Fruit fly (Drosophila melanogaster) whole organism, embryonic: ENCODE measurements around the gene sky.

ENCODE experiments used
- CG11247 ChIP-seq: fragments of 200-800 bp; sonication (Bioruptor generic); IDR thresholded peaks from 2 replicates; pipeline ENCODE4 v1.3.6; 2022; ENCODE audit warnings: missing biosample characterization, missing genetic modification characterization
- CG11398 ChIP-seq: fragments of 200-800 bp; sonication (Bioruptor generic); optimal IDR thresholded peaks from 2 replicates; lab custom pipeline; 2016; ENCODE audit warnings: missing biosample characterization, missing genetic modification characterization
- CG11504 ChIP-seq: fragments of 200-800 bp; sonication (Bioruptor generic); optimal IDR thresholded peaks from 3 replicates; lab custom pipeline; 2019; ENCODE audit warnings: missing biosample characterization, mild to moderate bottlenecking, missing genetic modification characterization, moderate library complexity
- CG12219 ChIP-seq: fragments of 200-800 bp; sonication (Bioruptor generic); optimal IDR thresholded peaks from 3 replicates; lab custom pipeline; 2018; ENCODE audit warnings: missing biosample characterization, mild to moderate bottlenecking, missing genetic modification characterization
- CG12236 ChIP-seq: fragments of 200-800 bp; sonication (Bioruptor generic); optimal IDR thresholded peaks from 2 replicates; lab custom pipeline; 2016; ENCODE audit warnings: missing biosample characterization, missing genetic modification characterization
- CG14441 ChIP-seq: fragments of 200-800 bp; sonication (Bioruptor generic); IDR thresholded peaks from 2 replicates; pipeline ENCODE4 v1.3.6; 2022; ENCODE audit warnings: missing biosample characterization, missing genetic modification characterization
- CG15601 ChIP-seq: fragments of 200-800 bp; sonication (Bioruptor generic); optimal IDR thresholded peaks from 3 replicates; lab custom pipeline; 2019; ENCODE audit warnings: missing biosample characterization, mild to moderate bottlenecking, missing genetic modification characterization, moderate library complexity
- CG17385 ChIP-seq: fragments of 200-800 bp; sonication (Bioruptor generic); optimal IDR thresholded peaks from 3 replicates; lab custom pipeline; 2018; ENCODE audit warnings: missing biosample characterization, mild to moderate bottlenecking, missing genetic modification characterization
- CG17802 ChIP-seq: fragments of 200-800 bp; sonication (Bioruptor generic); optimal IDR thresholded peaks from 2 replicates; lab custom pipeline; 2018; ENCODE audit warnings: missing biosample characterization, mild to moderate bottlenecking, missing genetic modification characterization, moderate library complexity
- CG18011 ChIP-seq: fragments of 200-800 bp; sonication (Bioruptor generic); optimal IDR thresholded peaks from 2 replicates; lab custom pipeline; 2017; ENCODE audit warnings: missing biosample characterization, missing genetic modification characterization, mild to moderate bottlenecking, moderate library complexity, missing genotype
- CG18619 ChIP-seq: fragments of 200-800 bp; sonication (Bioruptor generic); optimal IDR thresholded peaks from 3 replicates; lab custom pipeline; 2017; ENCODE audit warnings: missing biosample characterization, mild to moderate bottlenecking, missing genetic modification characterization
- CG2116 ChIP-seq: fragments of 200-800 bp; sonication (Bioruptor generic); optimal IDR thresholded peaks from 3 replicates; lab custom pipeline; 2018; ENCODE audit warnings: missing biosample characterization, mild to moderate bottlenecking, missing genetic modification characterization
- CG2202 ChIP-seq: fragments of 200-800 bp; sonication (Bioruptor generic); optimal IDR thresholded peaks from 2 replicates; lab custom pipeline; 2018; ENCODE audit warnings: missing biosample characterization, mild to moderate bottlenecking, missing genetic modification characterization
- CG33213 ChIP-seq: fragments of 200-800 bp; sonication (Bioruptor generic); optimal IDR thresholded peaks from 3 replicates; lab custom pipeline; 2016; ENCODE audit warnings: missing biosample characterization, missing genetic modification characterization
- CG3726 ChIP-seq: fragments of 200-800 bp; sonication (Bioruptor generic); IDR thresholded peaks from 3 replicates; pipeline ENCODE4, ENCODE4 v1.3.6; 2022; ENCODE audit warnings: missing biosample characterization, missing genetic modification characterization
- CG3995 ChIP-seq: fragments of 200-800 bp; sonication (Bioruptor generic); optimal IDR thresholded peaks from 3 replicates; lab custom pipeline; 2016; ENCODE audit warnings: missing biosample characterization, missing genetic modification characterization
- CG4360 ChIP-seq: fragments of 200-800 bp; sonication (Bioruptor generic); IDR thresholded peaks from 2 replicates; pipeline ENCODE4 v1.3.6; 2022; ENCODE audit warnings: missing biosample characterization, missing genetic modification characterization
- CG6813 ChIP-seq: fragments of 200-800 bp; sonication (Bioruptor generic); optimal IDR thresholded peaks from 2 replicates; lab custom pipeline; 2017; ENCODE audit warnings: missing biosample characterization, missing genetic modification characterization, mild to moderate bottlenecking, moderate library complexity, missing genetic modification reagents
- CG7357 ChIP-seq: fragments of 200-800 bp; sonication (Bioruptor generic); IDR thresholded peaks from 3 replicates; pipeline ENCODE4 v1.3.6; 2022; ENCODE audit warnings: missing biosample characterization, missing genetic modification characterization
- CG9727 ChIP-seq: fragments of 200-800 bp; sonication (Bioruptor generic); optimal IDR thresholded peaks from 3 replicates; lab custom pipeline; 2017; ENCODE audit warnings: missing biosample characterization, mild to moderate bottlenecking, missing genetic modification characterization
- CrebB ChIP-seq: fragments of 200-800 bp; sonication (Bioruptor generic); optimal IDR thresholded peaks from 3 replicates; lab custom pipeline; 2018; ENCODE audit warnings: missing biosample characterization, mild to moderate bottlenecking, missing genetic modification characterization
- Dek ChIP-seq: fragments of 200-800 bp; sonication (Bioruptor generic); optimal IDR thresholded peaks from 3 replicates; lab custom pipeline; 2019; ENCODE audit warnings: missing biosample characterization, mild to moderate bottlenecking, missing genetic modification characterization, moderate library complexity
- Dp ChIP-seq: fragments of 200-800 bp; sonication (Bioruptor generic); optimal IDR thresholded peaks from 2 replicates; lab custom pipeline; 2018; ENCODE audit warnings: missing biosample characterization, mild to moderate bottlenecking, missing genetic modification characterization, moderate library complexity
- E2f2 ChIP-seq: fragments of 200-800 bp; sonication (Bioruptor generic); IDR thresholded peaks from 2 replicates; pipeline ENCODE4 v1.3.6; 2022; ENCODE audit warnings: missing biosample characterization, missing genetic modification characterization
- ERR ChIP-seq: fragments of 200-800 bp; sonication (Bioruptor generic); optimal IDR thresholded peaks from 2 replicates; lab custom pipeline; 2016; ENCODE audit warnings: missing biosample characterization, missing genetic modification characterization
- HmgD ChIP-seq: fragments of 200-800 bp; sonication (Bioruptor generic); optimal IDR thresholded peaks from 3 replicates; lab custom pipeline; 2016; ENCODE audit warnings: missing biosample characterization, missing genetic modification characterization
- Hsf ChIP-seq: fragments of 200-800 bp; sonication (Bioruptor generic); optimal IDR thresholded peaks from 3 replicates; lab custom pipeline; 2016; ENCODE audit warnings: missing biosample characterization, missing genetic modification characterization
- Med ChIP-seq: fragments of 200-800 bp; sonication (Bioruptor generic); peaks from one replicate; lab custom pipeline; 2016; ENCODE audit warnings: missing biosample characterization, missing genetic modification characterization, mild to moderate bottlenecking, inconsistent platforms, moderate library complexity
- Myb ChIP-seq: fragments of 200-800 bp; sonication (Bioruptor generic); optimal IDR thresholded peaks from 2 replicates; lab custom pipeline; 2016; ENCODE audit warnings: missing biosample characterization, missing genetic modification characterization
- Ssrp ChIP-seq: fragments of 200-800 bp; sonication (Bioruptor generic); optimal IDR thresholded peaks from 2 replicates; lab custom pipeline; 2018; ENCODE audit warnings: missing biosample characterization, mild to moderate bottlenecking, missing genetic modification characterization, moderate library complexity
- Stat92E ChIP-seq, 3 experiments: fragments of >200 bp in 2 of 3; fragments of 200-800 bp in 1 of 3; sonication (Bioruptor generic) in 1 of 3; optimal IDR thresholded peaks; 2 replicates each; lab custom pipeline; 2017 to 2019; ENCODE audit warnings: missing biosample characterization in 3 of 3, missing genetic modification characterization in 3 of 3, mild to moderate bottlenecking in 1 of 3, moderate library complexity in 1 of 3
- Taf1 ChIP-seq: fragments of 200-800 bp; sonication (Bioruptor generic); IDR thresholded peaks from 2 replicates; pipeline ENCODE4 v1.3.6; 2022; ENCODE audit warnings: missing biosample characterization, missing genetic modification characterization
- Vsx1 ChIP-seq: fragments of 200-800 bp; sonication (Bioruptor generic); optimal IDR thresholded peaks from 2 replicates; lab custom pipeline; 2017; ENCODE audit warnings: missing biosample characterization, mild to moderate bottlenecking, missing genetic modification characterization, missing genetic modification reagents
- Xrp1 ChIP-seq: fragments of 200-800 bp; sonication (Bioruptor generic); IDR thresholded peaks from 2 replicates; pipeline ENCODE4 v1.3.6; 2022; ENCODE audit warnings: missing biosample characterization, missing genetic modification characterization
- ems ChIP-seq: fragments of 200-800 bp; sonication (Bioruptor generic); optimal IDR thresholded peaks from 3 replicates; lab custom pipeline; 2016; ENCODE audit warnings: missing biosample characterization, missing genetic modification characterization
- eve ChIP-seq, 2 experiments: fragments of >200 bp; optimal IDR thresholded peaks; 2 replicates each; lab custom pipeline; 2017; ENCODE audit warnings: missing biosample characterization in 2 of 2, missing genetic modification characterization in 2 of 2
- grau ChIP-seq: fragments of 200-800 bp; optimal IDR thresholded peaks from 3 replicates; lab custom pipeline; 2019; ENCODE audit warnings: missing biosample characterization, mild to moderate bottlenecking, missing genetic modification characterization, moderate library complexity
- grn ChIP-seq: fragments of 200-800 bp; sonication (Bioruptor generic); optimal IDR thresholded peaks from 3 replicates; lab custom pipeline; 2017; ENCODE audit warnings: missing biosample characterization, missing genetic modification characterization
- inv ChIP-seq: fragments of 200-800 bp; sonication (Bioruptor generic); IDR thresholded peaks from 2 replicates; pipeline ENCODE4 v1.3.6; 2022; ENCODE audit warnings: missing biosample characterization, missing genetic modification characterization; ENCODE audit not compliant: partially characterized antibody
- lov ChIP-seq, 2 experiments: fragments of 200-800 bp in 1 of 2; fragments of >200 bp in 1 of 2; sonication (Bioruptor generic) in 1 of 2; IDR thresholded peaks in 1 of 2; optimal IDR thresholded peaks in 1 of 2; 2 replicates in 1 of 2; 3 replicates in 1 of 2; pipeline versions ENCODE4 v1.3.6 to Lab custom; 2017 to 2022; ENCODE audit warnings: missing biosample characterization in 1 of 2, missing genetic modification characterization in 1 of 2
- psq ChIP-seq: fragments of 200-800 bp; sonication (Bioruptor generic); optimal IDR thresholded peaks from 2 replicates; lab custom pipeline; 2017; ENCODE audit warnings: missing biosample characterization, missing genetic modification characterization
- slp2 ChIP-seq: fragments of 200-800 bp; sonication (Bioruptor generic); optimal IDR thresholded peaks from 2 replicates; lab custom pipeline; 2016; ENCODE audit warnings: missing biosample characterization, missing genetic modification characterization
- sob ChIP-seq: fragments of 200-800 bp; sonication (Bioruptor generic); IDR thresholded peaks from 2 replicates; pipeline ENCODE4 v1.3.6; 2022; ENCODE audit warnings: missing biosample characterization, missing genetic modification characterization
- tna ChIP-seq: fragments of 200-800 bp; sonication (Bioruptor generic); IDR thresholded peaks from 2 replicates; pipeline ENCODE4 v1.3.6; 2022; ENCODE audit warnings: missing biosample characterization, missing genetic modification characterization; ENCODE audit not compliant: partially characterized antibody
- tup ChIP-seq: fragments of 200-800 bp; sonication (Bioruptor generic); optimal IDR thresholded peaks from 2 replicates; lab custom pipeline; 2016; ENCODE audit warnings: missing biosample characterization, mild to moderate bottlenecking, missing genetic modification characterization, moderate library complexity
- yki ChIP-seq: fragments of >200 bp; optimal IDR thresholded peaks from 3 replicates; lab custom pipeline; 2018
- zen2 ChIP-seq: fragments of 200-800 bp; sonication (Bioruptor generic); IDR thresholded peaks from 3 replicates; pipeline ENCODE4 v1.3.6; 2022; ENCODE audit warnings: missing biosample characterization, missing genetic modification characterization; ENCODE audit not compliant: partially characterized antibody

sky gene

dm6 chr2L:20823196-20824105 lies 95.3 kb downstream of the sky start (continued):
- TF ChIP-seq lov (optimal IDR thresholded peaks at IDR 0.05; lab: Kevin White, UChicago) (no peak), lov (GFP tag; IDR thresholded peaks at IDR 0.05; lab: Robert Waterston, UW) (no peak), psq (GFP tag; lab: Kevin White, UChicago) (no peak), CG18619 (GFP tag; lab: Kevin White, UChicago) (peak; percentile 1), CG2202 (tag; lab: Kevin White, UChicago) (no peak), CG2116 (GFP tag; lab: Kevin White, UChicago) (no peak), CG12219 (GFP tag; lab: Kevin White, UChicago) (no peak), HmgD (peak; percentile 81), Dp (GFP tag; lab: Kevin White, UChicago) (no peak), CG12236 (GFP tag; lab: Kevin White, UChicago) (no peak), E2f2 (GFP tag; lab: Robert Waterston, UW) (no peak), zen2 (GFP tag; lab: Robert Waterston, UW) (peak; percentile 61; the same call in 2 of the 3 replicates), Xrp1 (GFP tag; lab: Robert Waterston, UW) (no peak), CG33213 (peak; percentile 11), ERR (GFP tag; lab: Kevin White, UChicago) (peak; percentile 52), Dek (tag; lab: Kevin White, UChicago) (no peak), Ssrp (tag; lab: Kevin White, UChicago) (peak; percentile 41), grn (peak; percentile 100), inv (GFP tag; lab: Robert Waterston, UW) (no peak), yki (no peak), eve (GFP tag; optimal IDR thresholded peaks at IDR 0.05; lab: Kevin White, UChicago) (peak in 1 of 2 experiments; percentile 1), CG11398 (GFP tag; lab: Kevin White, UChicago) (no peak), CG7357 (GFP tag; lab: Robert Waterston, UW) (no peak), CG18011 (GFP tag; lab: Kevin White, UChicago) (no peak), CG3726 (no peak), grau (tag; lab: Kevin White, UChicago) (peak; percentile 15), sob (GFP tag; lab: Robert Waterston, UW) (peak; percentile 46), CG11504 (tag; lab: Kevin White, UChicago) (peak; percentile 50), CG17385 (GFP tag; lab: Kevin White, UChicago) (no peak), Stat92E (GFP tag; optimal IDR thresholded peaks at IDR 0.05; lab: Kevin White, UChicago) (peak in 1 of 3 experiments; percentile 73), Myb (GFP tag; lab: Kevin White, UChicago) (no peak), slp2 (GFP tag; lab: Kevin White, UChicago) (no peak), CG9727 (no peak), CG4360 (GFP tag; lab: Robert Waterston, UW) (0 out of 2 replicates have a peak, but pooled peaks have one; percentile 31), Taf1 (no peak), CrebB (tag; lab: Kevin White, UChicago) (no peak), tup (GFP tag; lab: Kevin White, UChicago) (no peak), CG15601 (no peak), CG3995 (GFP tag; lab: Kevin White, UChicago) (no peak), ems (GFP tag; lab: Kevin White, UChicago) (no peak), CG6813 (peak; percentile 29), CG14441 (GFP tag; lab: Robert Waterston, UW) (0 out of 2 replicates have a peak, but pooled peaks have one; percentile 16), tna (GFP tag; lab: Robert Waterston, UW) (peak; percentile 66), CG11247 (GFP tag; lab: Robert Waterston, UW) (no peak), Hsf (GFP tag; lab: Kevin White, UChicago) (no peak), CG17802 (tag; lab: Kevin White, UChicago) (no peak), Vsx1 (GFP tag; lab: Kevin White, UChicago) (no peak), Med (peak; percentile 83)
